Fruit fly (Drosophila melanogaster): ENCODE measurements around the gene SPE.

Gene SPE

DNA sequence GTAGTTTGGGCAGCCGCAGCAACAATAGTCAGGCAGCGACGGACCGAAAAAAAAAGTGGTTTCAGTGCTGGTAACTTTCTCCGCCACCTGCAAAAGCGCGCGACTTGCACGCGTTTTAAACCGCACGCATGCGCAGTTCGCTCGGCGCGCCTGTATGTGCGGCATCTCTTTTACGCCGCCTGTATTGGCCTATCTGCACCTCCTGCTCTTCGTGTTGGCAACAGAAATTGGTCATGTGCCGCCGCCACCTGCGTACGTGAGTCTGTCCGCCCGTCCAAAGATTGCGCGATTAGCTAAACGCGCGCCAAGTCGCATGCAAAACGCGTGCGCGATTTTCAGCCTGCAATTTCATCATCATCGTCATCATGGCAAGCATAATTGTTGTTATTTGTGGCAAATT lies 49.6 kb downstream of the SPE start:
- no peak for TF ChIP-seq CG10669 (GFP tag; optimal IDR thresholded peaks at IDR 0.05)
- TF ChIP-seq salr (GFP tag; optimal IDR thresholded peaks at IDR 0.05): no peak
- TF ChIP-seq Hr4 (GFP tag; optimal IDR thresholded peaks at IDR 0.05): no peak
- TF ChIP-seq CG6163 (GFP tag; IDR thresholded peaks at IDR 0.05): 0 out of 3 replicates have a peak, but pooled peaks have one; percentile 10
- peak in 1 of 2 experiments; percentile 11 for TF ChIP-seq ss (GFP tag; optimal IDR thresholded peaks at IDR 0.05)
- peak; percentile 36 for TF ChIP-seq Eip78C (GFP tag)
- no peak for TF ChIP-seq fd59A (GFP tag; optimal IDR thresholded peaks at IDR 0.05)
- no peak for TF ChIP-seq esn (GFP tag; optimal IDR thresholded peaks at IDR 0.05)

DNA sequence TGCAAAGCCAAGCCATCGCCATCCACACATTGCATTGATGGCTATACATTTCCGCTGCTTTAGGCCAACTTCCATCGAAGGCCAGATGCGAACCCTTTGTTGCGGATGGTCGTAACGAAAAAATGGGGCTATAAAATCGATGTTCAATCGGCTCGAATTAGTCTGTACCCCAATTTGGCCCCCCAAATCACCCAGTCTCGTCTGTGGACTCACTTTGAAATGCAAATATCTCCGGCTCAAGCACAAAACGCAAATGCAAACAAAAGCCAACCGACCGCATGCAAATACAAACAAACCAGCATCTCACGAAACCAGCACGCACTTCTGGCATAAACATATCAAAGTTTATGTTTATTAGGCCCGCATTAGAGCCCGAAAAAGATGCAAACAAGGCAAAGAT lies 50.3 kb downstream of the SPE start:
- TF ChIP-seq fkh (GFP tag; optimal IDR thresholded peaks at IDR 0.05) (peak; percentile 56), OdsH (GFP tag; optimal IDR thresholded peaks at IDR 0.05) (no peak)

All from whole organism, prepupa.